Fruit fly (Drosophila melanogaster): ENCODE data around the gene slx1.

slx1 gene

DNA sequence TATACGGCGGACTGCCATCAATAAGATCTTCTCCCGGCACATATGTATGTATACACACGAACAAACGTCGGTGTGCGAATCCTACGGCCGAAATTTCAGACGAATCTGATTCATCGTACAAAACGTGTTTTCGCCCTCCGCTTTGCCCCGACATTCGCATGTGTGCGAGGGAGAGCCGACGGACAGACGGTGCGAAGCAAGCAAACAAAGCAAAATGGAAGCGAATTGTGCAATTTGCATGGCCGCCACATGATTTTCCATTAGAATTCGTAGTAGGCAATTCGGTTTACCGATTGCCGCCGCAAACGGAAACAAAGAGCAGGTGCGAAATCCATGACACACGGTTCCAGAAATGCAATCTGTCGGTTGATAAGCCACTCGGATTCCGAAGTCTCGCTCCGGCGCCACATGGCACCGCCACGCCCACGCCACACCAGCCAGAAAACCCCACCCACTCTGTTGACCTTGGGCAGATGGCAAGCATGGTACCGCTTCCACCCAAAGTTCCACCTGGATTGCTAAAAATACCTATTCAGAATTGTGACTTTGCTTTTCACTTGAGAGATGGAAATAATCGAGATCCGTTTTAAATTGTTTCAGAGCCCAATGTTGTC lies 8.2 kb downstream of the slx1 start (continued):
- TF ChIP-seq grau (tag; optimal IDR thresholded peaks at IDR 0.05) = no peak
- TF ChIP-seq ssp (GFP tag; IDR thresholded peaks at IDR 0.05) = no peak
- TF ChIP-seq CG11398 (GFP tag; optimal IDR thresholded peaks at IDR 0.05) = no peak
- no peak for TF ChIP-seq CG11085 (GFP tag; IDR thresholded peaks at IDR 0.05)
- no peak for TF ChIP-seq Kr (GFP tag; optimal IDR thresholded peaks at IDR 0.05)
- no peak for TF ChIP-seq lmd (GFP tag; IDR thresholded peaks at IDR 0.05)
- no peak for TF ChIP-seq CG15601 (tag; optimal IDR thresholded peaks at IDR 0.05)
- no peak for TF ChIP-seq z (GFP tag; IDR thresholded peaks at IDR 0.05)
- TF ChIP-seq BtbVII (GFP tag; optimal IDR thresholded peaks at IDR 0.05) = no peak
- TF ChIP-seq CG2678 (tag; optimal IDR thresholded peaks at IDR 0.05) = no peak
- no peak for TF ChIP-seq Nf-YC (tag; optimal IDR thresholded peaks at IDR 0.05)
- TF ChIP-seq maf-S (GFP tag; optimal IDR thresholded peaks at IDR 0.05) = no peak
- TF ChIP-seq CG12219 (GFP tag; optimal IDR thresholded peaks at IDR 0.05) = no peak
- TF ChIP-seq nerfin-2 (GFP tag; IDR thresholded peaks at IDR 0.05; ENCODE audit: partially characterized antibody) = no peak
- TF ChIP-seq CG13287 (GFP tag; IDR thresholded peaks at IDR 0.05; ENCODE audit: partially characterized antibody) = no peak
- no peak for TF ChIP-seq CG2199 (GFP tag; IDR thresholded peaks at IDR 0.05)
- TF ChIP-seq CG8281 (tag; optimal IDR thresholded peaks at IDR 0.05) = no peak
- TF ChIP-seq CG8944 (GFP tag; optimal IDR thresholded peaks at IDR 0.05) = no peak
- TF ChIP-seq CG8388 (GFP tag; optimal IDR thresholded peaks at IDR 0.05) = no peak
- no peak for TF ChIP-seq Side (GFP tag; optimal IDR thresholded peaks at IDR 0.05)
- TF ChIP-seq az2 (GFP tag; optimal IDR thresholded peaks at IDR 0.05) = no peak
- no peak for TF ChIP-seq pum (GFP tag; optimal IDR thresholded peaks at IDR 0.05)
- TF ChIP-seq Rx (GFP tag; IDR thresholded peaks at IDR 0.05) = no peak
- no peak for TF ChIP-seq ci (GFP tag; IDR thresholded peaks at IDR 0.05)
- TF ChIP-seq zfh1 (GFP tag; IDR thresholded peaks at IDR 0.05) = no peak
- no peak for TF ChIP-seq cas (GFP tag; IDR thresholded peaks at IDR 0.05)
- no peak for TF ChIP-seq Hr78 (GFP tag; optimal IDR thresholded peaks at IDR 0.05)
- TF ChIP-seq chn (GFP tag; optimal IDR thresholded peaks at IDR 0.05) = no peak
- peak; percentile 36 for TF ChIP-seq twi (tag; optimal IDR thresholded peaks at IDR 0.05)
- TF ChIP-seq lov (optimal IDR thresholded peaks at IDR 0.05) = no peak
- TF ChIP-seq lov (GFP tag; IDR thresholded peaks at IDR 0.05) = no peak
- TF ChIP-seq Oaz (GFP tag; IDR thresholded peaks at IDR 0.05) = no peak
- TF ChIP-seq CG32767 (GFP tag; IDR thresholded peaks at IDR 0.05) = no peak
- peak; percentile 36 for TF ChIP-seq CG15479 (GFP tag; optimal IDR thresholded peaks at IDR 0.05)
- no peak for TF ChIP-seq pros (GFP tag; optimal IDR thresholded peaks at IDR 0.05)
- no peak for TF ChIP-seq chm (GFP tag; IDR thresholded peaks at IDR 0.05)
- no peak for TF ChIP-seq ems (GFP tag; optimal IDR thresholded peaks at IDR 0.05)
- no peak for TF ChIP-seq shn (GFP tag; optimal IDR thresholded peaks at IDR 0.05)
- TF ChIP-seq Chrac-16 (GFP tag; optimal IDR thresholded peaks at IDR 0.05) = no peak
- TF ChIP-seq bcd (GFP tag; optimal IDR thresholded peaks at IDR 0.05) = no peak
- no peak for TF ChIP-seq CG11504 (tag; optimal IDR thresholded peaks at IDR 0.05)
- TF ChIP-seq ftz-f1 (GFP tag; optimal IDR thresholded peaks at IDR 0.05) = peak; percentile 76
- TF ChIP-seq CG9609 (GFP tag; optimal IDR thresholded peaks at IDR 0.05) = no peak
- no peak for TF ChIP-seq Adf1 (GFP tag; IDR thresholded peaks at IDR 0.05)
- TF ChIP-seq CG12104 (GFP tag; optimal IDR thresholded peaks at IDR 0.05) = no peak
- TF ChIP-seq CG10565 (GFP tag; optimal IDR thresholded peaks at IDR 0.05) = no peak
- TF ChIP-seq CG12071 (GFP tag; optimal IDR thresholded peaks at IDR 0.05) = no peak
- TF ChIP-seq en (GFP tag; optimal IDR thresholded peaks at IDR 0.05) = no peak
- TF ChIP-seq CG10274 (GFP tag; optimal IDR thresholded peaks at IDR 0.05) = no peak
- TF ChIP-seq chinmo (GFP tag; IDR thresholded peaks at IDR 0.05; ENCODE audit: partially characterized antibody) = 0 out of 4 replicates have a peak, but pooled peaks have one; percentile 52
- no peak for TF ChIP-seq tap (tag; optimal IDR thresholded peaks at IDR 0.05)
- no peak for TF ChIP-seq fu2 (GFP tag; optimal IDR thresholded peaks at IDR 0.05)
